Fruit fly (Drosophila melanogaster) whole organism, prepupa: Measurements from ENCODE around the gene CG2611.

Experiments
- Blimp-1 ChIP-seq: fragments of 200-800 bp; sonication (Bioruptor generic); optimal IDR thresholded peaks from 3 replicates; lab custom pipeline; 2017; ENCODE audit warnings: missing biosample characterization, missing genetic modification characterization, mild to moderate bottlenecking, moderate library complexity, missing genetic modification reagents
- CG10669 ChIP-seq: fragments of 200-800 bp; sonication (Bioruptor generic); optimal IDR thresholded peaks from 3 replicates; lab custom pipeline; 2018; ENCODE audit warnings: missing biosample characterization, mild to moderate bottlenecking, missing genetic modification characterization, moderate library complexity
- CG11294 ChIP-seq: fragments of 200-800 bp; sonication (Bioruptor generic); IDR thresholded peaks from 2 replicates; pipeline ENCODE4 v1.3.6; 2022; ENCODE audit warnings: missing biosample characterization, missing genetic modification characterization
- CG11762 ChIP-seq: fragments of 200-800 bp; sonication (Bioruptor generic); optimal IDR thresholded peaks from 3 replicates; lab custom pipeline; 2016; ENCODE audit warnings: missing biosample characterization, missing genetic modification characterization; ENCODE audit not compliant: insufficient read depth
- CG11902 ChIP-seq: fragments of 200-800 bp; sonication (Bioruptor generic); optimal IDR thresholded peaks from 3 replicates; lab custom pipeline; 2016; ENCODE audit warnings: missing biosample characterization, missing genetic modification characterization
- CG15336 ChIP-seq: fragments of 200-800 bp; sonication (Bioruptor generic); IDR thresholded peaks from 2 replicates; pipeline ENCODE4 v1.3.6; 2022; ENCODE audit warnings: missing biosample characterization, missing genetic modification characterization
- CG3032 ChIP-seq: fragments of 200-800 bp; optimal IDR thresholded peaks from 2 replicates; lab custom pipeline; 2019; ENCODE audit warnings: missing biosample characterization, mild to moderate bottlenecking, missing genetic modification characterization, moderate library complexity
- CG31627 ChIP-seq: fragments of 200-800 bp; sonication (Bioruptor generic); optimal IDR thresholded peaks from 3 replicates; lab custom pipeline; 2016; ENCODE audit warnings: missing biosample characterization, missing genetic modification characterization
- CG32006 ChIP-seq: fragments of 200-800 bp; sonication (Bioruptor generic); optimal IDR thresholded peaks from 3 replicates; lab custom pipeline; 2017; ENCODE audit warnings: missing biosample characterization, mild to moderate bottlenecking, missing genetic modification characterization
- CG34406 ChIP-seq: fragments of 200-800 bp; sonication (Bioruptor generic); optimal IDR thresholded peaks from 3 replicates; lab custom pipeline; 2016; ENCODE audit warnings: missing biosample characterization, missing genetic modification characterization
- CG3919 ChIP-seq: fragments of 200-800 bp; sonication (Bioruptor generic); optimal IDR thresholded peaks from 3 replicates; lab custom pipeline; 2016; ENCODE audit warnings: missing biosample characterization, missing genetic modification characterization
- CG4318 ChIP-seq: fragments of 200-800 bp; sonication (Bioruptor generic); optimal IDR thresholded peaks from 3 replicates; lab custom pipeline; 2017; ENCODE audit warnings: missing biosample characterization, mild to moderate bottlenecking, missing genetic modification characterization
- CG6163 ChIP-seq: fragments of 200-800 bp; sonication (Bioruptor generic); IDR thresholded peaks from 3 replicates; pipeline ENCODE4 v1.3.6; 2022; ENCODE audit warnings: missing biosample characterization, missing genetic modification characterization
- CG7368 ChIP-seq: fragments of 200-800 bp; sonication (Bioruptor generic); optimal IDR thresholded peaks from 3 replicates; lab custom pipeline; 2016; ENCODE audit warnings: missing biosample characterization, missing genetic modification characterization
- CG8119 ChIP-seq: fragments of 200-800 bp; sonication (Bioruptor generic); IDR thresholded peaks from 3 replicates; pipeline ENCODE4 v1.3.6; 2022; ENCODE audit warnings: missing biosample characterization, missing genetic modification characterization
- CG8319 ChIP-seq: fragments of 200-800 bp; sonication (Bioruptor generic); optimal IDR thresholded peaks from 3 replicates; lab custom pipeline; 2016; ENCODE audit warnings: missing biosample characterization, missing genetic modification characterization
- CG8632 ChIP-seq: fragments of 200-800 bp; sonication (Bioruptor generic); optimal IDR thresholded peaks from 3 replicates; lab custom pipeline; 2016; ENCODE audit warnings: missing biosample characterization, missing genetic modification characterization
- CG9139 ChIP-seq: fragments of 200-800 bp; sonication (Bioruptor generic); optimal IDR thresholded peaks from 3 replicates; lab custom pipeline; 2017; ENCODE audit warnings: missing biosample characterization, mild to moderate bottlenecking, missing genetic modification characterization
- Eip75B ChIP-seq: fragments of 200-800 bp; sonication (Bioruptor generic); optimal IDR thresholded peaks from 3 replicates; lab custom pipeline; 2016; ENCODE audit warnings: missing biosample characterization, missing genetic modification characterization
- Eip93F ChIP-seq: fragments of 200-800 bp; sonication (Bioruptor generic); optimal IDR thresholded peaks from 2 replicates; lab custom pipeline; 2016; ENCODE audit warnings: missing biosample characterization, mild to moderate bottlenecking, missing genetic modification characterization
- Ets96B ChIP-seq: fragments of 200-800 bp; optimal IDR thresholded peaks from 2 replicates; lab custom pipeline; 2019; ENCODE audit warnings: missing biosample characterization, mild to moderate bottlenecking, missing genetic modification characterization, moderate library complexity
- Gug ChIP-seq: fragments of 200-800 bp; sonication (Bioruptor generic); IDR thresholded peaks from 2 replicates; pipeline ENCODE4 v1.3.6; 2022; ENCODE audit warnings: missing biosample characterization, missing genetic modification characterization
- Hr39 ChIP-seq: fragments of 200-800 bp; sonication (Bioruptor generic); optimal IDR thresholded peaks from 2 replicates; lab custom pipeline; 2016; ENCODE audit warnings: missing biosample characterization, missing genetic modification characterization
- Lpt ChIP-seq: fragments of 200-800 bp; sonication (Bioruptor generic); optimal IDR thresholded peaks from 3 replicates; lab custom pipeline; 2016; ENCODE audit warnings: missing biosample characterization, missing genetic modification characterization
- Met ChIP-seq: fragments of 200-800 bp; sonication (Bioruptor generic); optimal IDR thresholded peaks from 3 replicates; lab custom pipeline; 2016; ENCODE audit warnings: missing biosample characterization, missing genetic modification characterization
- OdsH ChIP-seq: fragments of 200-800 bp; sonication (Bioruptor generic); optimal IDR thresholded peaks from 3 replicates; lab custom pipeline; 2016; ENCODE audit warnings: missing biosample characterization, missing genetic modification characterization
- Sox14 ChIP-seq: fragments of 200-800 bp; sonication (Bioruptor generic); optimal IDR thresholded peaks from 3 replicates; lab custom pipeline; 2016; ENCODE audit warnings: missing biosample characterization, missing genetic modification characterization
- Sox15 ChIP-seq: fragments of 200-800 bp; sonication (Bioruptor generic); optimal IDR thresholded peaks from 3 replicates; lab custom pipeline; 2016; ENCODE audit warnings: missing biosample characterization, missing genetic modification characterization
- achi ChIP-seq: fragments of 200-800 bp; sonication (Bioruptor generic); optimal IDR thresholded peaks from 3 replicates; lab custom pipeline; 2016; ENCODE audit warnings: missing biosample characterization, missing genetic modification characterization
- acj6 ChIP-seq: fragments of 200-800 bp; sonication (Bioruptor generic); optimal IDR thresholded peaks from 3 replicates; lab custom pipeline; 2016; ENCODE audit warnings: missing biosample characterization, missing genetic modification characterization
- cyc ChIP-seq: fragments of 200-800 bp; sonication (Bioruptor generic); optimal IDR thresholded peaks from 3 replicates; lab custom pipeline; 2016; ENCODE audit warnings: missing biosample characterization, missing genetic modification characterization
- dsx ChIP-seq: fragments of 200-800 bp; optimal IDR thresholded peaks from 3 replicates; lab custom pipeline; 2019; ENCODE audit warnings: missing biosample characterization, mild to moderate bottlenecking, missing genetic modification characterization, moderate library complexity; ENCODE audit not compliant: poor library complexity, severe bottlenecking
- eg ChIP-seq: fragments of 200-800 bp; sonication (Bioruptor generic); IDR thresholded peaks from 3 replicates; pipeline ENCODE4 v1.3.6; 2022; ENCODE audit warnings: missing biosample characterization, missing genetic modification characterization
- esn ChIP-seq: fragments of 200-800 bp; sonication (Bioruptor generic); optimal IDR thresholded peaks from 2 replicates; lab custom pipeline; 2016; ENCODE audit warnings: missing biosample characterization, mild to moderate bottlenecking, missing genetic modification characterization, moderate library complexity
- fd59A ChIP-seq: fragments of 200-800 bp; sonication (Bioruptor generic); optimal IDR thresholded peaks from 2 replicates; lab custom pipeline; 2017; ENCODE audit warnings: missing biosample characterization, mild to moderate bottlenecking, missing genetic modification characterization, missing genetic modification reagents
- fd85E ChIP-seq: fragments of 200-800 bp; sonication (Bioruptor generic); optimal IDR thresholded peaks from 3 replicates; lab custom pipeline; 2016; ENCODE audit warnings: missing biosample characterization, missing genetic modification characterization
- fkh ChIP-seq: fragments of 200-800 bp; sonication (Bioruptor generic); optimal IDR thresholded peaks from 3 replicates; lab custom pipeline; 2017; ENCODE audit warnings: missing biosample characterization, mild to moderate bottlenecking, missing genetic modification characterization, moderate library complexity
- lz ChIP-seq: fragments of 200-800 bp; sonication (Bioruptor generic); optimal IDR thresholded peaks from 3 replicates; lab custom pipeline; 2016; ENCODE audit warnings: missing biosample characterization, missing genetic modification characterization
- net ChIP-seq: fragments of 200-800 bp; sonication (Bioruptor generic); optimal IDR thresholded peaks from 3 replicates; lab custom pipeline; 2016; ENCODE audit warnings: missing biosample characterization, missing genetic modification characterization
- pdm3 ChIP-seq: fragments of 200-800 bp; sonication (Bioruptor generic); optimal IDR thresholded peaks from 3 replicates; lab custom pipeline; 2016; ENCODE audit warnings: missing biosample characterization, missing genetic modification characterization
- salr ChIP-seq, 2 experiments: fragments of 200-800 bp; sonication (Bioruptor generic); optimal IDR thresholded peaks; 3 replicates each; lab custom pipeline; 2016 to 2018; ENCODE audit warnings: missing biosample characterization in 2 of 2, missing genetic modification characterization in 2 of 2, mild to moderate bottlenecking in 1 of 2
- svp ChIP-seq: fragments of 200-800 bp; sonication (Bioruptor generic); peaks from one replicate; lab custom pipeline; 2016; ENCODE audit warnings: missing biosample characterization, missing genetic modification characterization
- topi ChIP-seq: fragments of 200-800 bp; sonication (Bioruptor generic); optimal IDR thresholded peaks from 3 replicates; lab custom pipeline; 2016; ENCODE audit warnings: missing biosample characterization, missing genetic modification characterization
- vri ChIP-seq: fragments of 200-800 bp; sonication (Bioruptor generic); optimal IDR thresholded peaks from 3 replicates; lab custom pipeline; 2016; ENCODE audit warnings: missing biosample characterization, mild to moderate bottlenecking, missing genetic modification characterization

Gene CG2611

DNA sequence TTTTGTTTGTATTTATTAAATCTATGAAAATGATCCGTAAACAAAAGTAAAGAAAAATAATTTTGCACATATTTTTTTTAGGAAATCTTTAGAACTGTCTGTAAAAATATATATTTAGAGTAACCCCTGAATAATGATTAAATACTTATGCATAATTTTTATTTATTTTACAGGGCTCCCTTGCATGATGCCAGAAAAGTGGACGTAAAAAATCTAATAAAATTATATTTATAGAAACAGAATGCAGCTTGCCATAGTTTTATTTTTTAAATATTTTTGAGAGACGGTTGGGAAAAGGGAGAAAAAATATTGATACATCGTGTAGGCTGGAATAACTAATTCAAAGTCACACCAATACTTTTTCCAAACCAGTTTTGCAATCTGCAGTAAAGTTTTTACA is 1.4 kb upstream of the CG2611 start, which contains the start of gene CG18810:
Gene CG18810, plus strand, starts transcription at position 301 of the 400 bp plus-strand sequence.
- no peak for TF ChIP-seq esn (GFP tag; lab: Kevin White, UChicago)
- no peak for TF ChIP-seq cyc (GFP tag; lab: Kevin White, UChicago)
- no peak for TF ChIP-seq net

DNA sequence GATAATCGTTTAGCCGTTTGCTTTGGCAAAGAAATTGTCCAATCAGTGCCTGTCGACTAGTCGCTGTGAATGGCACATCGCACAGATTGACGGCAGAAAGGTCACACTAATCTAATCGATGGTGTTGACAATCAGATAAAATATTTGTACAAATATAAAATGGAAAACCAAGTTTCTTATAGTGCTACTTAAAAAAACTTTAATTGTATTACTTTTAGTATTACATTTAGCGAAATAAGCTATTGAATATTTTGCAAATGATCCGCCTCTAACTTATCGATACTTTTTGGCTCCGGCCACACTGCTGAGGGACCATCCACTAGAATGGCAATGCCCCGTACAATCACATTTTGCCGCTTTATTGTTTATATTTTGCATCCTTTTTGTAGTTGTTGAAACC is 6.1 kb downstream of the CG2611 start, which contains the start of the genes brun and CG2614:
Gene brun, minus strand, starts transcription at position 69 of the 400 bp plus-strand sequence.
Gene CG2614, plus strand, starts transcription at position 317 of the 400 bp plus-strand sequence.
- no peak for TF ChIP-seq fd59A (GFP tag; lab: Kevin White, UChicago)
- TF ChIP-seq eg (GFP tag; lab: Robert Waterston, UW), result 0 out of 3 replicates have a peak, but pooled peaks have one; percentile 36
- TF ChIP-seq CG8632 (GFP tag; lab: Kevin White, UChicago), result no peak
- no peak for TF ChIP-seq CG4318 (GFP tag; lab: Kevin White, UChicago)
- TF ChIP-seq pdm3 (GFP tag; lab: Kevin White, UChicago), result no peak
- TF ChIP-seq svp (GFP tag; lab: Kevin White, UChicago), result no peak
- TF ChIP-seq CG11902 (GFP tag; lab: Kevin White, UChicago), result peak; percentile 35
- TF ChIP-seq fkh (GFP tag; lab: Kevin White, UChicago), result no peak
- TF ChIP-seq Lpt (GFP tag; lab: Kevin White, UChicago), result peak; percentile 19
- no peak for TF ChIP-seq Eip75B
- peak; percentile 31; the same call in 1 of the 2 replicates for TF ChIP-seq CG11294
- TF ChIP-seq CG8119, result no peak
- TF ChIP-seq net, result no peak
- TF ChIP-seq Sox14 (GFP tag; lab: Kevin White, UChicago), result no peak
- TF ChIP-seq salr (GFP tag; optimal IDR thresholded peaks at IDR 0.05; lab: Kevin White, UChicago), result no peak
- no peak for TF ChIP-seq CG10669 (GFP tag; lab: Kevin White, UChicago)
- no peak for TF ChIP-seq Ets96B (tag; lab: Kevin White, UChicago)
- no peak for TF ChIP-seq CG7368 (GFP tag; lab: Kevin White, UChicago)
- TF ChIP-seq lz, result peak; percentile 76
- no peak for TF ChIP-seq acj6
- TF ChIP-seq fd85E (GFP tag; lab: Kevin White, UChicago), result no peak
- TF ChIP-seq CG34406 (GFP tag; lab: Kevin White, UChicago), result no peak
- no peak for TF ChIP-seq dsx (GFP tag; lab: Kevin White, UChicago)
- TF ChIP-seq Gug (GFP tag; lab: Robert Waterston, UW), result peak; percentile 32; the same call in 1 of the 2 replicates
- no peak for TF ChIP-seq Blimp-1 (GFP tag; lab: Kevin White, UChicago)
- TF ChIP-seq topi (GFP tag; lab: Kevin White, UChicago), result no peak
- TF ChIP-seq cyc (GFP tag; lab: Kevin White, UChicago), result peak; percentile 65
- peak; percentile 43; the same call in 1 of the 2 replicates for TF ChIP-seq CG15336 (GFP tag; lab: Robert Waterston, UW)
- TF ChIP-seq CG11762 (GFP tag; lab: Kevin White, UChicago), result peak; percentile 26
- no peak for TF ChIP-seq achi
- TF ChIP-seq CG31627 (GFP tag; lab: Kevin White, UChicago), result peak; percentile 77
- TF ChIP-seq Hr39 (GFP tag; lab: Kevin White, UChicago), result peak; percentile 79
- no peak for TF ChIP-seq OdsH (GFP tag; lab: Kevin White, UChicago)
- no peak for TF ChIP-seq CG3919 (GFP tag; lab: Kevin White, UChicago)
- no peak for TF ChIP-seq CG9139 (GFP tag; lab: Kevin White, UChicago)
- TF ChIP-seq CG8319 (GFP tag; lab: Kevin White, UChicago), result no peak
- TF ChIP-seq Met (GFP tag; lab: Kevin White, UChicago), result no peak
- no peak for TF ChIP-seq Eip93F (GFP tag; lab: Kevin White, UChicago)
- TF ChIP-seq esn (GFP tag; lab: Kevin White, UChicago), result peak; percentile 67
- TF ChIP-seq CG6163 (GFP tag; lab: Robert Waterston, UW), result peak; percentile 44; the same call in 1 of the 3 replicates
- peak; percentile 52 for TF ChIP-seq CG3032 (tag; lab: Kevin White, UChicago)
- peak; percentile 49 for TF ChIP-seq Sox15
- no peak for TF ChIP-seq vri (GFP tag; lab: Kevin White, UChicago)
- TF ChIP-seq CG32006, result no peak
